Fruit fly (Drosophila melanogaster): ENCODE results near the gene sinah.

The sinah gene

DNA sequence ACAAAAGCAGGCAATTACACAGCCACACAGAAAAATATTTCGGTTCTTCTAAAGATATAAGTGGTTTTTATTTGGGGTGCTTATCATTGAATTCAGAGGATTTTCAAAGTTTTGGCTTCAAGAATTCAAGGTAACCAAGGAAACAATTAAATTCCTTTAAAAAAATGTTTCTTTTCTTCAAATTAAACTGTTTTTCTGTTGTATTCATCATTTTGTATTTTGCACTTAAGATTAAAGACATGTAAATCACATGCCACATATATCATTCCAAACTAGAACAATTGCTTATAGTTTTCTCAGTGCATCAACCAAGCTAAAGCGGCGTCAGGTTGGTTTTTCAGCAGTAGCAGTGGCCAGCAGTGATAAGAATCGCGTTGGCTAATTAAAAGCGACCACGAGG, 18.3 kb upstream of the sinah start (continued):
- TF ChIP-seq Vsx1 (GFP tag; optimal IDR thresholded peaks at IDR 0.05) (peak; percentile 78), Hmr (GFP tag; optimal IDR thresholded peaks at IDR 0.05) (peak; percentile 37), Rfx (GFP tag; IDR thresholded peaks at IDR 0.05) (peak; percentile 34; the same call in 1 of the 2 replicates), mam (GFP tag; optimal IDR thresholded peaks at IDR 0.05) (peak; percentile 37), p53 (GFP tag; optimal IDR thresholded peaks at IDR 0.05) (no peak), CG1832 (GFP tag; optimal IDR thresholded peaks at IDR 0.05) (no peak), CG1602 (GFP tag; optimal IDR thresholded peaks at IDR 0.05) (no peak), CG1024 (GFP tag; IDR thresholded peaks at IDR 0.05) (no peak), E2f1 (GFP tag; IDR thresholded peaks at IDR 0.05) (peak; percentile 54), Oli (tag; optimal IDR thresholded peaks at IDR 0.05) (peak; percentile 27), CG17361 (GFP tag; IDR thresholded peaks at IDR 0.05) (peak; percentile 53; the same call in 1 of the 3 replicates), Fer3 (tag; optimal IDR thresholded peaks at IDR 0.05) (peak; percentile 23), row (GFP tag; IDR thresholded peaks at IDR 0.05) (peak; percentile 61; the same call in 2 of the 3 replicates), jing (GFP tag; optimal IDR thresholded peaks at IDR 0.05) (no peak), Ada2b (GFP tag; IDR thresholded peaks at IDR 0.05) (0 out of 2 replicates have a peak, but pooled peaks have one; percentile 11), grau (tag; optimal IDR thresholded peaks at IDR 0.05) (peak; percentile 47), NK7.1 (GFP tag; optimal IDR thresholded peaks at IDR 0.05) (no peak), dpn (GFP tag; optimal IDR thresholded peaks at IDR 0.05) (peak in 1 of 2 experiments; percentile 22), CG10979 (tag; optimal IDR thresholded peaks at IDR 0.05) (peak; percentile 30), CG7839 (tag; optimal IDR thresholded peaks at IDR 0.05) (peak; percentile 69), CG12659 (GFP tag; optimal IDR thresholded peaks at IDR 0.05) (peak; percentile 41), Pdp1 (GFP tag; optimal IDR thresholded peaks at IDR 0.05) (peak in 1 of 2 experiments; percentile 9), gem (tag; optimal IDR thresholded peaks at IDR 0.05) (peak; percentile 74), NfI (GFP tag; optimal IDR thresholded peaks at IDR 0.05) (peak; percentile 32), HLH3B (GFP tag; IDR thresholded peaks at IDR 0.05) (0 out of 2 replicates have a peak, but pooled peaks have one; percentile 9), sc (optimal IDR thresholded peaks at IDR 0.05) (no peak), sc (GFP tag; optimal IDR thresholded peaks at IDR 0.05) (no peak), CG30403 (GFP tag; optimal IDR thresholded peaks at IDR 0.05) (peak; percentile 44), Blimp-1 (GFP tag; optimal IDR thresholded peaks at IDR 0.05) (peak; percentile 9), Med (GFP tag) (peak; percentile 75), CG6654 (GFP tag; optimal IDR thresholded peaks at IDR 0.05) (no peak), Xrp1 (GFP tag; IDR thresholded peaks at IDR 0.05) (no peak), sob (GFP tag; IDR thresholded peaks at IDR 0.05) (0 out of 2 replicates have a peak, but pooled peaks have one; percentile 6), fd3F (GFP tag; optimal IDR thresholded peaks at IDR 0.05) (peak; percentile 57), Neu2 (GFP tag; optimal IDR thresholded peaks at IDR 0.05; ENCODE audit: borderline replicate concordance) (no peak), inv (GFP tag; IDR thresholded peaks at IDR 0.05; ENCODE audit: partially characterized antibody) (no peak), Ptx1 (GFP tag; IDR thresholded peaks at IDR 0.05) (peak; percentile 55), sd (tag; optimal IDR thresholded peaks at IDR 0.05) (peak; percentile 31), CG15514 (GFP tag; optimal IDR thresholded peaks at IDR 0.05) (peak; percentile 16), esg (GFP tag; conservative IDR thresholded peaks at IDR 0.05) (peak; percentile 57), H15 (GFP tag; IDR thresholded peaks at IDR 0.05) (peak; percentile 42; the same call in 1 of the 3 replicates), CG17359 (tag; optimal IDR thresholded peaks at IDR 0.05) (no peak), Nf-YC (tag; optimal IDR thresholded peaks at IDR 0.05) (peak; percentile 34), CG12219 (GFP tag; optimal IDR thresholded peaks at IDR 0.05) (peak; percentile 33), al (GFP tag; IDR thresholded peaks at IDR 0.05) (peak; percentile 38; the same call in 1 of the 2 replicates), seq (GFP tag; IDR thresholded peaks at IDR 0.05) (peak; percentile 43; the same call in 1 of the 2 replicates), nmo (GFP tag; optimal IDR thresholded peaks at IDR 0.05) (peak; percentile 20), Dek (tag; optimal IDR thresholded peaks at IDR 0.05) (peak; percentile 13), CG6765 (GFP tag; optimal IDR thresholded peaks at IDR 0.05) (peak; percentile 15), NFAT (GFP tag; IDR thresholded peaks at IDR 0.05) (no peak)
